Fruit fly (Drosophila melanogaster) whole organism, embryonic: ENCODE data around the gene cold.

Experiments used
- Ada2b ChIP-seq: fragments of 200-800 bp; sonication (Bioruptor generic); IDR thresholded peaks from 2 replicates; pipeline ENCODE4 v1.3.6; 2022; ENCODE audit warnings: missing biosample characterization, missing genetic modification characterization
- Bdp1 ChIP-seq: fragments of 200-800 bp; sonication (Bioruptor generic); optimal IDR thresholded peaks from 3 replicates; lab custom pipeline; 2016; ENCODE audit warnings: missing biosample characterization, missing genetic modification characterization
- C15 ChIP-seq: fragments of 200-800 bp; sonication (Bioruptor generic); IDR thresholded peaks from 3 replicates; pipeline ENCODE4 v1.3.6; 2022; ENCODE audit warnings: missing biosample characterization, missing genetic modification characterization
- CG10209 ChIP-seq: fragments of 200-800 bp; sonication (Bioruptor generic); optimal IDR thresholded peaks from 3 replicates; lab custom pipeline; 2017; ENCODE audit warnings: missing biosample characterization, mild to moderate bottlenecking, missing genetic modification characterization, missing genetic modification reagents
- CG10366 ChIP-seq: fragments of 200-800 bp; sonication (Bioruptor generic); IDR thresholded peaks from 2 replicates; pipeline ENCODE4 v1.3.6; 2022; ENCODE audit warnings: missing biosample characterization, missing genetic modification characterization
- CG11695 ChIP-seq: fragments of 200-800 bp; sonication (Bioruptor generic); IDR thresholded peaks from 3 replicates; pipeline ENCODE4 v1.3.6; 2022; ENCODE audit warnings: missing biosample characterization, missing genetic modification characterization
- CG12391 ChIP-seq: fragments of 200-800 bp; sonication (Bioruptor generic); optimal IDR thresholded peaks from 3 replicates; lab custom pipeline; 2018; ENCODE audit warnings: missing biosample characterization, mild to moderate bottlenecking, missing genetic modification characterization, moderate library complexity
- CG13424 ChIP-seq: fragments of 200-800 bp; sonication (Bioruptor generic); optimal IDR thresholded peaks from 2 replicates; lab custom pipeline; 2019; ENCODE audit warnings: missing biosample characterization, mild to moderate bottlenecking, missing genetic modification characterization, moderate library complexity
- CG15696 ChIP-seq: fragments of 200-800 bp; sonication (Bioruptor generic); optimal IDR thresholded peaks from 2 replicates; lab custom pipeline; 2019; ENCODE audit warnings: missing biosample characterization, mild to moderate bottlenecking, missing genetic modification characterization, moderate library complexity
- CG17186 ChIP-seq: fragments of 200-800 bp; sonication (Bioruptor generic); optimal IDR thresholded peaks from 3 replicates; lab custom pipeline; 2017; ENCODE audit warnings: missing biosample characterization, missing genetic modification reagents, missing genetic modification characterization
- CG17328 ChIP-seq: fragments of 200-800 bp; sonication (Bioruptor generic); IDR thresholded peaks from 2 replicates; pipeline ENCODE4 v1.3.6; 2022; ENCODE audit warnings: missing biosample characterization, missing genetic modification characterization
- CG17912 ChIP-seq: fragments of 200-800 bp; sonication (Bioruptor generic); optimal IDR thresholded peaks from 2 replicates; lab custom pipeline; 2018; ENCODE audit warnings: missing biosample characterization, mild to moderate bottlenecking, missing genetic modification characterization
- CG18599 ChIP-seq: fragments of 200-800 bp; sonication (Bioruptor generic); optimal IDR thresholded peaks from 3 replicates; lab custom pipeline; 2017; ENCODE audit warnings: missing biosample characterization, missing genetic modification characterization, mild to moderate bottlenecking, moderate library complexity, missing genetic modification reagents
- CG2120 ChIP-seq: fragments of 200-800 bp; sonication (Bioruptor generic); optimal IDR thresholded peaks from 3 replicates; lab custom pipeline; 2016; ENCODE audit warnings: missing biosample characterization, missing genetic modification characterization
- CG2712 ChIP-seq: fragments of 200-800 bp; optimal IDR thresholded peaks from 3 replicates; lab custom pipeline; 2019; ENCODE audit warnings: missing biosample characterization, mild to moderate bottlenecking, missing genetic modification characterization, moderate library complexity
- CG30020 ChIP-seq: fragments of 200-800 bp; optimal IDR thresholded peaks from 2 replicates; lab custom pipeline; 2019; ENCODE audit warnings: missing biosample characterization, mild to moderate bottlenecking, missing genetic modification characterization, moderate library complexity
- CG3065 ChIP-seq: fragments of 200-800 bp; sonication (Bioruptor generic); optimal IDR thresholded peaks from 2 replicates; lab custom pipeline; 2016; ENCODE audit warnings: missing biosample characterization, missing genetic modification characterization
- CG33213 ChIP-seq: fragments of 200-800 bp; sonication (Bioruptor generic); optimal IDR thresholded peaks from 3 replicates; lab custom pipeline; 2016; ENCODE audit warnings: missing biosample characterization, missing genetic modification characterization
- CG34422 ChIP-seq: fragments of 200-800 bp; sonication (Bioruptor generic); IDR thresholded peaks from 3 replicates; pipeline ENCODE4 v1.3.6; 2022; ENCODE audit warnings: missing biosample characterization, missing genetic modification characterization
- CG6683 ChIP-seq: fragments of 200-800 bp; sonication (Bioruptor generic); optimal IDR thresholded peaks from 2 replicates; lab custom pipeline; 2017; ENCODE audit warnings: missing biosample characterization, mild to moderate bottlenecking, missing genetic modification characterization, missing genetic modification reagents
- CG7987 ChIP-seq: fragments of 200-800 bp; sonication (Bioruptor generic); optimal IDR thresholded peaks from 2 replicates; lab custom pipeline; 2018; ENCODE audit warnings: missing biosample characterization, mild to moderate bottlenecking, missing genetic modification characterization, moderate library complexity
- CG8388 ChIP-seq: fragments of 200-800 bp; sonication (Bioruptor generic); optimal IDR thresholded peaks from 2 replicates; lab custom pipeline; 2019; ENCODE audit warnings: missing biosample characterization, mild to moderate bottlenecking, missing genetic modification characterization, moderate library complexity
- CG8478 ChIP-seq: fragments of >200 bp; optimal IDR thresholded peaks from 2 replicates; lab custom pipeline; 2018
- CG9609 ChIP-seq: fragments of 200-800 bp; sonication (Bioruptor generic); optimal IDR thresholded peaks from 3 replicates; lab custom pipeline; 2016; ENCODE audit warnings: missing biosample characterization, missing genetic modification characterization
- CG9797 ChIP-seq: fragments of 200-800 bp; sonication (Bioruptor generic); optimal IDR thresholded peaks from 3 replicates; lab custom pipeline; 2018; ENCODE audit warnings: missing biosample characterization, mild to moderate bottlenecking, missing genetic modification characterization
- Camta ChIP-seq: fragments of 200-800 bp; sonication (Bioruptor generic); optimal IDR thresholded peaks from 2 replicates; lab custom pipeline; 2016; ENCODE audit warnings: missing biosample characterization, missing genetic modification characterization
- Dip3 ChIP-seq: fragments of 200-800 bp; sonication (Bioruptor generic); optimal IDR thresholded peaks from 3 replicates; lab custom pipeline; 2016; ENCODE audit warnings: missing biosample characterization, missing genetic modification characterization
- Ets97D ChIP-seq: fragments of 200-800 bp; sonication (Bioruptor generic); optimal IDR thresholded peaks from 3 replicates; lab custom pipeline; 2016; ENCODE audit warnings: missing biosample characterization, missing genetic modification characterization
- H15 ChIP-seq: fragments of 200-800 bp; sonication (Bioruptor generic); IDR thresholded peaks from 3 replicates; pipeline ENCODE4 v1.3.6; 2022; ENCODE audit warnings: missing biosample characterization, missing genetic modification characterization
- Max ChIP-seq: fragments of 200-800 bp; sonication (Bioruptor generic); optimal IDR thresholded peaks from 2 replicates; lab custom pipeline; 2016; ENCODE audit warnings: missing biosample characterization, mild to moderate bottlenecking, missing genetic modification characterization
- Med ChIP-seq: fragments of 200-800 bp; sonication (Bioruptor generic); peaks from one replicate; lab custom pipeline; 2016; ENCODE audit warnings: missing biosample characterization, missing genetic modification characterization, mild to moderate bottlenecking, inconsistent platforms, moderate library complexity
- Opbp ChIP-seq: fragments of 200-800 bp; sonication (Bioruptor generic); IDR thresholded peaks from 3 replicates; pipeline ENCODE4 v1.3.6; 2022; ENCODE audit warnings: missing biosample characterization, missing genetic modification characterization; ENCODE audit not compliant: partially characterized antibody
- Ptx1 ChIP-seq: fragments of 200-800 bp; sonication (Bioruptor generic); IDR thresholded peaks from 2 replicates; pipeline ENCODE4 v1.3.6; 2022; ENCODE audit warnings: missing biosample characterization, missing genetic modification characterization
- btn ChIP-seq: fragments of 200-800 bp; sonication (Bioruptor generic); optimal IDR thresholded peaks from 2 replicates; lab custom pipeline; 2016; ENCODE audit warnings: missing biosample characterization, missing genetic modification characterization
- corto ChIP-seq: fragments of 200-800 bp; sonication (Bioruptor generic); optimal IDR thresholded peaks from 2 replicates; lab custom pipeline; 2016; ENCODE audit warnings: missing biosample characterization, mild to moderate bottlenecking, missing genetic modification characterization, moderate library complexity
- crc ChIP-seq: fragments of 200-800 bp; sonication (Bioruptor generic); optimal IDR thresholded peaks from 2 replicates; lab custom pipeline; 2016; ENCODE audit warnings: missing biosample characterization, missing genetic modification characterization
- dpn ChIP-seq, 2 experiments: fragments of 200-800 bp; sonication (Bioruptor generic); optimal IDR thresholded peaks; 3 replicates each; lab custom pipeline; 2016; ENCODE audit warnings: missing biosample characterization in 2 of 2, missing genetic modification characterization in 2 of 2
- ems ChIP-seq: fragments of 200-800 bp; sonication (Bioruptor generic); optimal IDR thresholded peaks from 3 replicates; lab custom pipeline; 2016; ENCODE audit warnings: missing biosample characterization, missing genetic modification characterization
- eve ChIP-seq, 2 experiments: fragments of >200 bp; optimal IDR thresholded peaks; 2 replicates each; lab custom pipeline; 2017; ENCODE audit warnings: missing biosample characterization in 2 of 2, missing genetic modification characterization in 2 of 2
- exex ChIP-seq: fragments of 200-800 bp; sonication (Bioruptor generic); optimal IDR thresholded peaks from 4 replicates; lab custom pipeline; 2018; ENCODE audit warnings: missing biosample characterization, mild to moderate bottlenecking, missing genetic modification characterization, moderate library complexity
- fd3F ChIP-seq: fragments of 200-800 bp; sonication (Bioruptor generic); optimal IDR thresholded peaks from 2 replicates; lab custom pipeline; 2018; ENCODE audit warnings: missing biosample characterization, mild to moderate bottlenecking, missing genetic modification characterization, moderate library complexity
- gcm2 ChIP-seq: fragments of 200-800 bp; sonication (Bioruptor generic); optimal IDR thresholded peaks from 2 replicates; lab custom pipeline; 2016; ENCODE audit warnings: missing biosample characterization, missing genetic modification characterization
- gem ChIP-seq: fragments of 200-800 bp; sonication (Bioruptor generic); optimal IDR thresholded peaks from 2 replicates; lab custom pipeline; 2019; ENCODE audit warnings: missing biosample characterization, mild to moderate bottlenecking, missing genetic modification characterization, moderate library complexity
- gfzf ChIP-seq: fragments of 200-800 bp; sonication (Bioruptor generic); optimal IDR thresholded peaks from 2 replicates; lab custom pipeline; 2016; ENCODE audit warnings: missing biosample characterization, mild to moderate bottlenecking, missing genetic modification characterization, moderate library complexity
- kah ChIP-seq: fragments of 200-800 bp; sonication (Bioruptor generic); optimal IDR thresholded peaks from 2 replicates; lab custom pipeline; 2018; ENCODE audit warnings: missing biosample characterization, mild to moderate bottlenecking, missing genetic modification characterization
- lilli ChIP-seq: fragments of 200-800 bp; sonication (Bioruptor generic); optimal IDR thresholded peaks from 3 replicates; lab custom pipeline; 2016; ENCODE audit warnings: missing biosample characterization, missing genetic modification characterization
- mld ChIP-seq: fragments of 200-800 bp; sonication (Bioruptor generic); IDR thresholded peaks from 3 replicates; pipeline ENCODE4 v1.3.6; 2022; ENCODE audit warnings: missing biosample characterization, missing genetic modification characterization; ENCODE audit not compliant: partially characterized antibody
- pnt ChIP-seq: fragments of 200-800 bp; sonication (Bioruptor generic); optimal IDR thresholded peaks from 3 replicates; lab custom pipeline; 2016; ENCODE audit warnings: missing biosample characterization, missing genetic modification characterization
- tin ChIP-seq: fragments of 200-800 bp; sonication (Bioruptor generic); optimal IDR thresholded peaks from 3 replicates; lab custom pipeline; 2016; ENCODE audit warnings: missing biosample characterization, missing genetic modification characterization
- unc-4 ChIP-seq: fragments of 200-800 bp; sonication (Bioruptor generic); IDR thresholded peaks from 2 replicates; pipeline ENCODE4 v1.3.6; 2022; ENCODE audit warnings: missing biosample characterization, missing genetic modification characterization; ENCODE audit not compliant: partially characterized antibody
- zfh2 ChIP-seq: fragments of 200-800 bp; sonication (Bioruptor generic); optimal IDR thresholded peaks from 2 replicates; lab custom pipeline; 2016; ENCODE audit warnings: missing biosample characterization, missing genetic modification characterization

cold gene

dm6 chr2L:568030-568429, 6.1 kb upstream of the cold start, which contains the start of the genes Nle and Sf3b1 (continued):
- TF ChIP-seq CG34422 (GFP tag; lab: Robert Waterston, UW) (peak; percentile 67), CG17912 (GFP tag; lab: Kevin White, UChicago) (peak; percentile 50), corto (GFP tag; lab: Kevin White, UChicago) (no peak), CG17186 (GFP tag; lab: Kevin White, UChicago) (peak; percentile 54), kah (GFP tag; lab: Kevin White, UChicago) (peak; percentile 87), CG10209 (GFP tag; lab: Kevin White, UChicago) (no peak), lilli (peak; percentile 64), btn (GFP tag; lab: Kevin White, UChicago) (no peak), CG3065 (GFP tag; lab: Kevin White, UChicago) (no peak), Med (GFP tag; lab: Kevin White, UChicago) (peak; percentile 89), Ets97D (GFP tag; lab: Kevin White, UChicago) (peak; percentile 71), CG30020 (tag; lab: Kevin White, UChicago) (peak; percentile 51), CG15696 (tag; lab: Kevin White, UChicago) (peak; percentile 67), pnt (GFP tag; lab: Kevin White, UChicago) (peak; percentile 13), Bdp1 (GFP tag; lab: Kevin White, UChicago) (peak; percentile 46), gem (no peak), Ada2b (GFP tag; lab: Robert Waterston, UW) (no peak), Ptx1 (GFP tag; lab: Robert Waterston, UW) (0 out of 2 replicates have a peak, but pooled peaks have one; percentile 19), Opbp (GFP tag; lab: Robert Waterston, UW) (peak; percentile 88), gcm2 (GFP tag; lab: Kevin White, UChicago) (no peak), CG7987 (GFP tag; lab: Kevin White, UChicago) (peak; percentile 53), CG9609 (GFP tag; lab: Kevin White, UChicago) (peak; percentile 17), gfzf (GFP tag; lab: Kevin White, UChicago) (peak; percentile 74), tin (peak; percentile 41), dpn (GFP tag; optimal IDR thresholded peaks at IDR 0.05; lab: Kevin White, UChicago) (peak; percentile 38 to 64), CG2712 (tag; lab: Kevin White, UChicago) (peak; percentile 76), unc-4 (GFP tag; lab: Robert Waterston, UW) (peak; percentile 97), exex (tag; lab: Kevin White, UChicago) (no peak), crc (peak; percentile 19), CG10366 (peak; percentile 8; the same call in 1 of the 2 replicates), H15 (no peak), eve (GFP tag; optimal IDR thresholded peaks at IDR 0.05; lab: Kevin White, UChicago) (no peak), CG18599 (GFP tag; lab: Kevin White, UChicago) (peak; percentile 9), Dip3 (GFP tag; lab: Kevin White, UChicago) (peak; percentile 38), CG6683 (no peak), mld (peak; percentile 81; the same call in 2 of the 3 replicates), CG17328 (GFP tag; lab: Robert Waterston, UW) (0 out of 2 replicates have a peak, but pooled peaks have one; percentile 2), C15 (no peak), Max (GFP tag; lab: Kevin White, UChicago) (peak; percentile 89), CG11695 (GFP tag; lab: Robert Waterston, UW) (no peak), fd3F (GFP tag; lab: Kevin White, UChicago) (no peak), CG33213 (GFP tag; lab: Kevin White, UChicago) (peak; percentile 40), CG8478 (lab: Kevin White, UChicago) (no peak), CG9797 (GFP tag; lab: Kevin White, UChicago) (peak; percentile 92), Camta (GFP tag; lab: Kevin White, UChicago) (peak; percentile 3), CG13424 (tag; lab: Kevin White, UChicago) (peak; percentile 68), ems (GFP tag; lab: Kevin White, UChicago) (peak; percentile 24), CG2120 (GFP tag; lab: Kevin White, UChicago) (peak; percentile 80), zfh2 (GFP tag; lab: Kevin White, UChicago) (peak; percentile 37), CG12391 (tag; lab: Kevin White, UChicago) (peak; percentile 77), CG8388 (GFP tag; lab: Kevin White, UChicago) (no peak)
